Worm (Caenorhabditis elegans): ENCODE data around the gene F47D12.6.

Gene F47D12.6

DNA sequence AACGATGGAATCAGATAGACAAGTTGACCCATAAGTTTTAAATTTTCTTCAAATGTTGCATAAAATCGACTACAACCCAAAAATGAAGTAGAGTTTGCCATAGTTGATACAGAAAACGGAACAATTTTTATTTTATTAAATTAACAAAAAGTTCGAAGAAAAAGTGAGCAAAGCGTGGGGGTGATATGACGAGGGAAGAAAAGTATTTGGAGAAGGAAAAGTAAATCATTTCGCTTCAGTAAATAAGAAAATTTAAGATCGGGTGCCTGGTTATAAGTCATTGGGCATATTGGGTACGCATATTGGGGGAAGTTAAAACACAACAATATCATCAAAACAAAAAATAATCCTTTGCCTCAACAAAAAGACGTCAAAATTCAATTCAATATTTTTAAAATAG, 21.2 kb downstream of the F47D12.6 start, which contains the start of gene srg-6:
Gene srg-6 (minus strand): TSS at position 101 of the 400 bp plus-strand sequence.
- no peak for TF ChIP-seq zip-8 (tag; optimal IDR thresholded peaks at IDR 0.05)
- no peak for TF ChIP-seq nhr-237 (tag; optimal IDR thresholded peaks at IDR 0.05)
- TF ChIP-seq sem-2 (GFP tag; optimal IDR thresholded peaks at IDR 0.05), result no peak
- no peak for TF ChIP-seq ceh-39 (tag; optimal IDR thresholded peaks at IDR 0.05)
- TF ChIP-seq elt-3 (tag; optimal IDR thresholded peaks at IDR 0.05), result no peak

DNA sequence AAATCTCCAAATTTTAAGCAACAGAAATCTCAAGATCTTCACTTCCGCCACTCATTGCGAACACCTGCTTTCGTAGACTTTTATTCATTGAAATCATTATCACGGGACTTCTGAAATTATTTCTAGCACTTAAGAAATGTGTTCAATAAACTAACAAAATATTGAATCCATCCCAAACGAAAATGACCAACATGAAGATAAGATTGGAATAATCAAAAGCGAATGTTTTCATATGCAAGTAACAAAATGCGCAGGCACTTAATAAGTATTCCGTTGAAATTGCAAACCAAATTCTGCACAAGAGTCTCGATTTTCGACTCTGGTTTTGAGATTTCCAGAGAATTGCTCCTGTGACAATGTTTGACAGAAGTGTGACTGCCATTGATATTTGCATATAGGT, 22.6 kb downstream of the F47D12.6 start, which contains the start of gene srg-5:
Gene srg-5 (minus strand): TSS at position 101 of the 400 bp plus-strand sequence.
- no peak for TF ChIP-seq elt-3 (tag; optimal IDR thresholded peaks at IDR 0.05)
- no peak for TF ChIP-seq ces-1 (GFP tag; optimal IDR thresholded peaks at IDR 0.05)
- TF ChIP-seq ztf-11 (tag; optimal IDR thresholded peaks at IDR 0.05), result no peak
- no peak for TF ChIP-seq tbx-8 (GFP tag; optimal IDR thresholded peaks at IDR 0.05)
- no peak for TF ChIP-seq nhr-12 (tag; optimal IDR thresholded peaks at IDR 0.05)

DNA sequence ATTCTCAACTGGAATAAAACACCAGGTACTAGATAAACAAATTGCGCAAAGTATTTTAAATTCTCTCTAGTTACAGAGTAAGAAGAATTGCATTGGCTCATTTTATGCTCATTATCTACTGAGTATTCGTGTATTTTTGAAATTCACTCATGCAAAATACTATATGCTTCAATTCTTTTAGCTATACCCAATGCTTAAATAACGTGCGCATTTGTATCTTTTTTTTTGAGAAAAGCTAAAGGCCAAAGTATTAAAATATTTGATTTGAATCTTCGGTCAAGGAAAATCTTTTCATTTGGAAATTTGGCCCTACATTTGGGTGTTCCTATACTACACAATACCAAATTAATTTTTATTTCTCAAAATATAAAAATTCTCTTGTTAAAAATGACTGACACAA, 25.1 kb downstream of the F47D12.6 start, which contains the start of gene srg-4:
Gene srg-4 (minus strand): TSS at position 101 of the 400 bp plus-strand sequence.
- TF ChIP-seq tbx-8 (GFP tag; optimal IDR thresholded peaks at IDR 0.05) (no peak), ceh-43 (GFP tag; optimal IDR thresholded peaks at IDR 0.05) (no peak), nhr-76 (tag; optimal IDR thresholded peaks at IDR 0.05) (no peak)

DNA sequence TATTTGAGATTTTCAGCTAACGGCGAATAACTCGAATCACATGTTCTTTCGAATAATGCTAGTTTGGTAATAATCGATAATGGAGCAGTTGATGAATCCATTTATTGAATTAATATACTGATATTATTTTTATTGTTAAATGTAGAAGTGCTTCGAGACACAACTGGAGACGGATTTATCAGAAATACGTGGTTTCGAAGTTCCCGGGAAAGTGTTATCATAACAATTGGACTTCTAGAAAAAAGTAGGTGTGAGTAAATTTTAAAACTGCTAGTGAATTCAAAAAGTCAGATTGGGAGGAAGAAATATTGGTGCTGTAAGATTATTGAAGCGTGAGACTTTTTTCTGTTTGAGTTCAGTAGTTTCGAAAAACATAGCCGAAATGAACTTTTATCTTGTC, 27.0 kb downstream of the F47D12.6 start, which contains the start of gene srg-2:
Gene srg-2 (minus strand): TSS at position 101 of the 400 bp plus-strand sequence.
- TF ChIP-seq ceh-43 (GFP tag; optimal IDR thresholded peaks at IDR 0.05) (no peak), flh-1 (GFP tag; optimal IDR thresholded peaks at IDR 0.05) (no peak), lsy-2 (tag; optimal IDR thresholded peaks at IDR 0.05) (no peak), snpc-4 (tag; optimal IDR thresholded peaks at IDR 0.05) (no peak), lin-13 (tag; optimal IDR thresholded peaks at IDR 0.05) (no peak), elt-1 (tag; optimal IDR thresholded peaks at IDR 0.05; ENCODE audit: borderline replicate concordance, insufficient read depth) (no peak), tbx-8 (GFP tag; optimal IDR thresholded peaks at IDR 0.05) (no peak), mep-1 (tag; optimal IDR thresholded peaks at IDR 0.05) (no peak)

DNA sequence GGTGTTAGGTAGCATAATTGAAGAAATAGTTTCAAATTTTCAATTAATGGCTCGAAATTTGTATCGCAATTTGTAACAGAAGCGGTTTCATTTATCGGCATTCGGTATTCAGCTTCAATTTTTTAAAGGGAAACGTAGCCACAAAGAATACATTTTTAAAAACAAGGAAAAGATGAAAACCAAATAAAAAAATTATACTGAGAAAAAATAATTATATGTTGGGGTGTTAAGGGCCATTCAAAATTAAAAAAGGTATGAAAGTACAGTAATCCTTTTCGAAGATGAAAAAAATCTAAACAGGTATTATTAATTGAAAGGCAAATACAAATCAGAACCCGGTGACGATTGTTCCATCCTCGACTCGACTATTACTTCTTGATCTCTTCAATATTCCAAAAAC, 28.8 kb downstream of the F47D12.6 start, which contains the start of gene srg-1:
Gene srg-1 (minus strand): TSS at position 101 of the 400 bp plus-strand sequence.
- TF ChIP-seq ceh-43 (GFP tag; optimal IDR thresholded peaks at IDR 0.05), result no peak
- TF ChIP-seq nhr-2 (tag; optimal IDR thresholded peaks at IDR 0.05), result no peak
- no peak for TF ChIP-seq ham-2 (GFP tag; optimal IDR thresholded peaks at IDR 0.05)
- TF ChIP-seq drap-1 (GFP tag; optimal IDR thresholded peaks at IDR 0.05), result no peak
- no peak for TF ChIP-seq snpc-4 (tag; optimal IDR thresholded peaks at IDR 0.05)
- TF ChIP-seq nhr-12 (tag; optimal IDR thresholded peaks at IDR 0.05), result no peak
- TF ChIP-seq lin-32 (GFP tag; optimal IDR thresholded peaks at IDR 0.05), result no peak
- TF ChIP-seq flh-1 (GFP tag; optimal IDR thresholded peaks at IDR 0.05), result no peak
- no peak for TF ChIP-seq hlh-1 (tag; optimal IDR thresholded peaks at IDR 0.05)
- no peak for TF ChIP-seq sptf-1 (tag; optimal IDR thresholded peaks at IDR 0.05)
- TF ChIP-seq cnd-1 (tag; optimal IDR thresholded peaks at IDR 0.05), result no peak
- TF ChIP-seq nhr-237 (tag; optimal IDR thresholded peaks at IDR 0.05), result no peak
- no peak for TF ChIP-seq bed-3 (GFP tag; optimal IDR thresholded peaks at IDR 0.05)
- TF ChIP-seq ceh-39 (tag; optimal IDR thresholded peaks at IDR 0.05), result no peak
- no peak for TF ChIP-seq ztf-11 (tag; optimal IDR thresholded peaks at IDR 0.05)
- TF ChIP-seq pha-4 (tag; optimal IDR thresholded peaks at IDR 0.05), result no peak

DNA sequence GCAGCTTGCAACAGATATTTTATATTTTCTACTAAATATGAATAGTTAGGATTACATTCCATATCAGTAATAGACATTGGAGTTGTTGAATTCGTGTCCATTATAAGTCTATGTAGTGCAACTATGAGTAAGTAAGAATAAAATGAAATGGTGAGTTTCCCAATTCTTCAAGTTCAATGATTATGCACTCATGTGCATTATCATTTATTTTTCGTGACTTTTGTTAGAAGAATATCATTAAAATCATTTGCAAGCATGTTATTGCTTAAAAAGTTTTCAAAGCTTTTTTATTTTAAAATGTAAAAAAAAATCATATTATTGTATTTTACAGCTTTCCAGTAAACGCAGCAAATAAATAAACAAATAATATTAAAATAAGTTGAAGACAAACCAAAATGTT, 30.4 kb downstream of the F47D12.6 start, which contains the start of gene srg-9:
Gene srg-9 (minus strand): TSS at position 101 of the 400 bp plus-strand sequence.
- TF ChIP-seq ceh-43 (GFP tag; optimal IDR thresholded peaks at IDR 0.05) (no peak), unc-39 (tag; optimal IDR thresholded peaks at IDR 0.05) (no peak), mab-5 (tag; optimal IDR thresholded peaks at IDR 0.05) (no peak), zip-8 (tag; optimal IDR thresholded peaks at IDR 0.05) (no peak), elt-3 (tag; optimal IDR thresholded peaks at IDR 0.05) (no peak), sem-2 (GFP tag; optimal IDR thresholded peaks at IDR 0.05) (no peak), flh-1 (GFP tag; optimal IDR thresholded peaks at IDR 0.05) (no peak), sptf-1 (tag; optimal IDR thresholded peaks at IDR 0.05) (no peak), pha-4 (tag; optimal IDR thresholded peaks at IDR 0.05) (no peak), ham-2 (GFP tag; optimal IDR thresholded peaks at IDR 0.05) (no peak), ces-1 (GFP tag; optimal IDR thresholded peaks at IDR 0.05) (no peak), M03D4.4 (tag; optimal IDR thresholded peaks at IDR 0.05) (no peak), mep-1 (tag; optimal IDR thresholded peaks at IDR 0.05) (no peak)
